Fruit fly (Drosophila melanogaster) whole organism, prepupa: Measurements from ENCODE around the gene CG10646.

Experiments
- CG10669 ChIP-seq: fragments of 200-800 bp; sonication (Bioruptor generic); optimal IDR thresholded peaks from 3 replicates; lab custom pipeline; 2018; ENCODE audit warnings: missing biosample characterization, mild to moderate bottlenecking, missing genetic modification characterization, moderate library complexity
- CG11762 ChIP-seq: fragments of 200-800 bp; sonication (Bioruptor generic); optimal IDR thresholded peaks from 3 replicates; lab custom pipeline; 2016; ENCODE audit warnings: missing biosample characterization, missing genetic modification characterization; ENCODE audit not compliant: insufficient read depth
- CG11902 ChIP-seq: fragments of 200-800 bp; sonication (Bioruptor generic); optimal IDR thresholded peaks from 3 replicates; lab custom pipeline; 2016; ENCODE audit warnings: missing biosample characterization, missing genetic modification characterization
- CG3032 ChIP-seq: fragments of 200-800 bp; optimal IDR thresholded peaks from 2 replicates; lab custom pipeline; 2019; ENCODE audit warnings: missing biosample characterization, mild to moderate bottlenecking, missing genetic modification characterization, moderate library complexity
- CG31627 ChIP-seq: fragments of 200-800 bp; sonication (Bioruptor generic); optimal IDR thresholded peaks from 3 replicates; lab custom pipeline; 2016; ENCODE audit warnings: missing biosample characterization, missing genetic modification characterization
- CG34406 ChIP-seq: fragments of 200-800 bp; sonication (Bioruptor generic); optimal IDR thresholded peaks from 3 replicates; lab custom pipeline; 2016; ENCODE audit warnings: missing biosample characterization, missing genetic modification characterization
- CG3919 ChIP-seq: fragments of 200-800 bp; sonication (Bioruptor generic); optimal IDR thresholded peaks from 3 replicates; lab custom pipeline; 2016; ENCODE audit warnings: missing biosample characterization, missing genetic modification characterization
- CG4318 ChIP-seq: fragments of 200-800 bp; sonication (Bioruptor generic); optimal IDR thresholded peaks from 3 replicates; lab custom pipeline; 2017; ENCODE audit warnings: missing biosample characterization, mild to moderate bottlenecking, missing genetic modification characterization
- CG6276 ChIP-seq: fragments of 200-800 bp; sonication (Bioruptor generic); optimal IDR thresholded peaks from 2 replicates; lab custom pipeline; 2017; ENCODE audit warnings: missing biosample characterization, mild to moderate bottlenecking, missing genetic modification characterization
- CG6792 ChIP-seq: fragments of 200-800 bp; sonication (Bioruptor generic); optimal IDR thresholded peaks from 3 replicates; lab custom pipeline; 2016; ENCODE audit warnings: missing biosample characterization, missing genetic modification characterization
- CG6808 ChIP-seq: fragments of 200-800 bp; sonication (Bioruptor generic); optimal IDR thresholded peaks from 3 replicates; lab custom pipeline; 2017; ENCODE audit warnings: missing biosample characterization, missing genetic modification characterization, mild to moderate bottlenecking, moderate library complexity, missing genetic modification reagents
- CG6854 ChIP-seq: fragments of 200-800 bp; sonication (Bioruptor generic); optimal IDR thresholded peaks from 2 replicates; lab custom pipeline; 2017; ENCODE audit warnings: missing biosample characterization, mild to moderate bottlenecking, missing genetic modification characterization
- CG8119 ChIP-seq: fragments of 200-800 bp; sonication (Bioruptor generic); IDR thresholded peaks from 3 replicates; pipeline ENCODE4 v1.3.6; 2022; ENCODE audit warnings: missing biosample characterization, missing genetic modification characterization
- CG8319 ChIP-seq: fragments of 200-800 bp; sonication (Bioruptor generic); optimal IDR thresholded peaks from 3 replicates; lab custom pipeline; 2016; ENCODE audit warnings: missing biosample characterization, missing genetic modification characterization
- CG8632 ChIP-seq: fragments of 200-800 bp; sonication (Bioruptor generic); optimal IDR thresholded peaks from 3 replicates; lab custom pipeline; 2016; ENCODE audit warnings: missing biosample characterization, missing genetic modification characterization
- CG9139 ChIP-seq: fragments of 200-800 bp; sonication (Bioruptor generic); optimal IDR thresholded peaks from 3 replicates; lab custom pipeline; 2017; ENCODE audit warnings: missing biosample characterization, mild to moderate bottlenecking, missing genetic modification characterization
- Eip78C ChIP-seq: fragments of 200-800 bp; sonication (Bioruptor generic); peaks from one replicate; lab custom pipeline; 2016; ENCODE audit warnings: missing biosample characterization, missing genetic modification characterization
- Eip93F ChIP-seq: fragments of 200-800 bp; sonication (Bioruptor generic); optimal IDR thresholded peaks from 2 replicates; lab custom pipeline; 2016; ENCODE audit warnings: missing biosample characterization, mild to moderate bottlenecking, missing genetic modification characterization
- Ets21C ChIP-seq: fragments of 200-800 bp; sonication (Bioruptor generic); optimal IDR thresholded peaks from 3 replicates; lab custom pipeline; 2016; ENCODE audit warnings: missing biosample characterization, missing genetic modification characterization
- Ets96B ChIP-seq: fragments of 200-800 bp; optimal IDR thresholded peaks from 2 replicates; lab custom pipeline; 2019; ENCODE audit warnings: missing biosample characterization, mild to moderate bottlenecking, missing genetic modification characterization, moderate library complexity
- Gug ChIP-seq: fragments of 200-800 bp; sonication (Bioruptor generic); IDR thresholded peaks from 2 replicates; pipeline ENCODE4 v1.3.6; 2022; ENCODE audit warnings: missing biosample characterization, missing genetic modification characterization
- Hr38 ChIP-seq: sonication (Bioruptor generic); optimal IDR thresholded peaks from 2 replicates; lab custom pipeline; 2016; ENCODE audit warnings: missing biosample characterization, missing genetic modification characterization
- Hr39 ChIP-seq: fragments of 200-800 bp; sonication (Bioruptor generic); optimal IDR thresholded peaks from 2 replicates; lab custom pipeline; 2016; ENCODE audit warnings: missing biosample characterization, missing genetic modification characterization
- Hr4 ChIP-seq: fragments of 200-800 bp; sonication (Bioruptor generic); optimal IDR thresholded peaks from 3 replicates; lab custom pipeline; 2016; ENCODE audit warnings: missing biosample characterization, missing genetic modification characterization
- Met ChIP-seq: fragments of 200-800 bp; sonication (Bioruptor generic); optimal IDR thresholded peaks from 3 replicates; lab custom pipeline; 2016; ENCODE audit warnings: missing biosample characterization, missing genetic modification characterization
- OdsH ChIP-seq: fragments of 200-800 bp; sonication (Bioruptor generic); optimal IDR thresholded peaks from 3 replicates; lab custom pipeline; 2016; ENCODE audit warnings: missing biosample characterization, missing genetic modification characterization
- Sox102F ChIP-seq: fragments of 200-800 bp; sonication (Bioruptor generic); optimal IDR thresholded peaks from 2 replicates; lab custom pipeline; 2016; ENCODE audit warnings: missing biosample characterization, mild to moderate bottlenecking, missing genetic modification characterization
- Sox14 ChIP-seq: fragments of 200-800 bp; sonication (Bioruptor generic); optimal IDR thresholded peaks from 3 replicates; lab custom pipeline; 2016; ENCODE audit warnings: missing biosample characterization, missing genetic modification characterization
- Sox15 ChIP-seq: fragments of 200-800 bp; sonication (Bioruptor generic); optimal IDR thresholded peaks from 3 replicates; lab custom pipeline; 2016; ENCODE audit warnings: missing biosample characterization, missing genetic modification characterization
- achi ChIP-seq: fragments of 200-800 bp; sonication (Bioruptor generic); optimal IDR thresholded peaks from 3 replicates; lab custom pipeline; 2016; ENCODE audit warnings: missing biosample characterization, missing genetic modification characterization
- acj6 ChIP-seq: fragments of 200-800 bp; sonication (Bioruptor generic); optimal IDR thresholded peaks from 3 replicates; lab custom pipeline; 2016; ENCODE audit warnings: missing biosample characterization, missing genetic modification characterization
- cyc ChIP-seq: fragments of 200-800 bp; sonication (Bioruptor generic); optimal IDR thresholded peaks from 3 replicates; lab custom pipeline; 2016; ENCODE audit warnings: missing biosample characterization, missing genetic modification characterization
- dac ChIP-seq: fragments of 200-800 bp; sonication (Bioruptor generic); optimal IDR thresholded peaks from 2 replicates; lab custom pipeline; 2017; ENCODE audit warnings: missing biosample characterization, mild to moderate bottlenecking, missing genetic modification characterization
- dsx ChIP-seq: fragments of 200-800 bp; optimal IDR thresholded peaks from 3 replicates; lab custom pipeline; 2019; ENCODE audit warnings: missing biosample characterization, mild to moderate bottlenecking, missing genetic modification characterization, moderate library complexity; ENCODE audit not compliant: poor library complexity, severe bottlenecking
- eg ChIP-seq: fragments of 200-800 bp; sonication (Bioruptor generic); IDR thresholded peaks from 3 replicates; pipeline ENCODE4 v1.3.6; 2022; ENCODE audit warnings: missing biosample characterization, missing genetic modification characterization
- fd59A ChIP-seq: fragments of 200-800 bp; sonication (Bioruptor generic); optimal IDR thresholded peaks from 2 replicates; lab custom pipeline; 2017; ENCODE audit warnings: missing biosample characterization, mild to moderate bottlenecking, missing genetic modification characterization, missing genetic modification reagents
- fd85E ChIP-seq: fragments of 200-800 bp; sonication (Bioruptor generic); optimal IDR thresholded peaks from 3 replicates; lab custom pipeline; 2016; ENCODE audit warnings: missing biosample characterization, missing genetic modification characterization
- fkh ChIP-seq: fragments of 200-800 bp; sonication (Bioruptor generic); optimal IDR thresholded peaks from 3 replicates; lab custom pipeline; 2017; ENCODE audit warnings: missing biosample characterization, mild to moderate bottlenecking, missing genetic modification characterization, moderate library complexity
- lz ChIP-seq: fragments of 200-800 bp; sonication (Bioruptor generic); optimal IDR thresholded peaks from 3 replicates; lab custom pipeline; 2016; ENCODE audit warnings: missing biosample characterization, missing genetic modification characterization
- net ChIP-seq: fragments of 200-800 bp; sonication (Bioruptor generic); optimal IDR thresholded peaks from 3 replicates; lab custom pipeline; 2016; ENCODE audit warnings: missing biosample characterization, missing genetic modification characterization
- pdm3 ChIP-seq: fragments of 200-800 bp; sonication (Bioruptor generic); optimal IDR thresholded peaks from 3 replicates; lab custom pipeline; 2016; ENCODE audit warnings: missing biosample characterization, missing genetic modification characterization
- salr ChIP-seq, 2 experiments: fragments of 200-800 bp; sonication (Bioruptor generic); optimal IDR thresholded peaks; 3 replicates each; lab custom pipeline; 2016 to 2018; ENCODE audit warnings: missing biosample characterization in 2 of 2, missing genetic modification characterization in 2 of 2, mild to moderate bottlenecking in 1 of 2
- spab ChIP-seq: fragments of 200-800 bp; sonication (Bioruptor generic); optimal IDR thresholded peaks from 2 replicates; lab custom pipeline; 2017; ENCODE audit warnings: missing biosample characterization, mild to moderate bottlenecking, missing genetic modification characterization, missing genetic modification reagents
- ss ChIP-seq, 2 experiments: fragments of 200-800 bp; sonication (Bioruptor generic); optimal IDR thresholded peaks; 2 replicates in 1 of 2; 3 replicates in 1 of 2; lab custom pipeline; 2017 to 2018; ENCODE audit warnings: mild to moderate bottlenecking in 2 of 2, missing biosample characterization in 2 of 2, missing genetic modification characterization in 2 of 2, moderate library complexity in 1 of 2
- svp ChIP-seq: fragments of 200-800 bp; sonication (Bioruptor generic); peaks from one replicate; lab custom pipeline; 2016; ENCODE audit warnings: missing biosample characterization, missing genetic modification characterization
- topi ChIP-seq: fragments of 200-800 bp; sonication (Bioruptor generic); optimal IDR thresholded peaks from 3 replicates; lab custom pipeline; 2016; ENCODE audit warnings: missing biosample characterization, missing genetic modification characterization

CG10646 gene

DNA sequence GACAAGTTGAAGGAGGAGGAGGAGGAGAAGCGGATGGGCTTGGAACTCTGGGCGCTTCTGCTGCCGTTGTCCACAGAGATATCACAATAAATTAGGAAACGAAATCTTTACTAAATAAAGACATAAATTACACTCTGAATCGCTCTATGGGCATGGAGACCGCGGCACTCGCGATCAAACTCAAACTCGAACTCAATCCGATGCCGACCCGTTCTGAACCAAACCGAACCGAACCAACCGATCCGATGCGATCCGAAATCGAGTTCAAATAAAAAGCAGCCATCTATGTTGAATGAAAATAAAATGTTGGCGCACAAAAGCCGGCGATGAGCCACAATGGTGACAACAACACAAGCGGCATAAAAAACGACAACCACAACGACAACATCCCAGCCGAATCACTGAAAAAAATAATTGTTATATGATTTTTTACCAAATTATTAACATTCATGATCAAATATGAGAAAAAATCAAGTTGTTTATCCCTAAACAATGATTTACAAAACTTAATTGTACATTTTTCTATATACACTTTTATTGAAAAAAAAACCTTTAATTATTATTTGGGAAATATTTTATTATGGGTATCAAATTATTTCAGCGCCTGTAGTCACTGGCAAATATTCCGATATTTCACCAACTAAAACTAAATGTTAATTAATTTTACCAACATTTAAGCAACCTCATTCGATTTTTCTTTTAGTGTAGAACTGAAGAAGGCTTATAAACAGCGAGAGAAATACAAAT, 46.6 kb downstream of the CG10646 start (continued):
- TF ChIP-seq cyc (GFP tag; lab: Kevin White, UChicago) = peak; percentile 47
- TF ChIP-seq OdsH (GFP tag; lab: Kevin White, UChicago) = peak; percentile 63
- TF ChIP-seq topi (GFP tag; lab: Kevin White, UChicago) = peak; percentile 53
- TF ChIP-seq CG8632 (GFP tag; lab: Kevin White, UChicago) = peak; percentile 50
- TF ChIP-seq dsx (GFP tag; lab: Kevin White, UChicago) = peak; percentile 66
- peak; percentile 50 for TF ChIP-seq Sox14 (GFP tag; lab: Kevin White, UChicago)
- peak; percentile 34 for TF ChIP-seq CG6792 (GFP tag; lab: Kevin White, UChicago)
- peak; percentile 20 for TF ChIP-seq CG6276 (GFP tag; lab: Kevin White, UChicago)
- TF ChIP-seq Hr4 = peak; percentile 49
- TF ChIP-seq Ets96B (tag; lab: Kevin White, UChicago) = peak; percentile 62
- TF ChIP-seq Eip78C (GFP tag; lab: Kevin White, UChicago) = peak; percentile 91
- peak; percentile 29 to 60 for TF ChIP-seq ss (GFP tag; optimal IDR thresholded peaks at IDR 0.05; lab: Kevin White, UChicago)
- TF ChIP-seq Sox15 (GFP tag; lab: Kevin White, UChicago) = peak; percentile 26
- no peak for TF ChIP-seq Gug (GFP tag; lab: Robert Waterston, UW)
- no peak for TF ChIP-seq fd85E (GFP tag; lab: Kevin White, UChicago)
- TF ChIP-seq CG11762 (GFP tag; lab: Kevin White, UChicago) = peak; percentile 52
- TF ChIP-seq CG9139 (GFP tag; lab: Kevin White, UChicago) = peak; percentile 36
- TF ChIP-seq CG6854 (GFP tag; lab: Kevin White, UChicago) = no peak
- TF ChIP-seq Hr39 (GFP tag; lab: Kevin White, UChicago) = peak; percentile 31
- TF ChIP-seq eg = no peak
- TF ChIP-seq dac (GFP tag; lab: Kevin White, UChicago) = no peak
- peak; percentile 31 for TF ChIP-seq fkh
- peak; percentile 47 for TF ChIP-seq pdm3 (GFP tag; lab: Kevin White, UChicago)
- TF ChIP-seq salr (GFP tag; optimal IDR thresholded peaks at IDR 0.05; lab: Kevin White, UChicago) = peak in 1 of 2 experiments; percentile 63
- peak; percentile 73 for TF ChIP-seq svp (GFP tag; lab: Kevin White, UChicago)
- peak; percentile 34 for TF ChIP-seq CG4318 (GFP tag; lab: Kevin White, UChicago)
- TF ChIP-seq CG31627 (GFP tag; lab: Kevin White, UChicago) = peak; percentile 41
- peak; percentile 65 for TF ChIP-seq CG3032

DNA sequence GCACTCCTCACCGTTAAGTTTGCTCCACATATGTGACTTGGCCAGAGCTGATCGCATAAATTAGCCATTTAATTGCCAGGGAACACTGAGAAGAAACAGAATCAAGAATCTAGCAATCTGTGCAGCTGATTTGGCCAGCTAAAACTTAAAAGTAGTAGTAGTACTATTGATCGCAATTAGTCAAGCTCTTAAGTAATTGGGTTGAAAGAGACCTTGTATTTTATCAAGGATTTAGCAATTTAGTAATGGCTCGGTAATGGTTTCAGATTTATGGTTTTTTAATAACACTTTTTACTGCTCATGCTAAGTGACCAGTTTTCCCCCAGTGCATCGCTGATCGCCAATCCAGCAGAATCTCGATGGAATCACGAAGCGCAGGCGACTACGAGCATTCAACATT, 48.7 kb downstream of the CG10646 start:
- TF ChIP-seq Eip78C (GFP tag; lab: Kevin White, UChicago) = peak; percentile 74
- TF ChIP-seq Eip93F (GFP tag; lab: Kevin White, UChicago) = no peak
- no peak for TF ChIP-seq cyc (GFP tag; lab: Kevin White, UChicago)
- no peak for TF ChIP-seq Ets21C
- no peak for TF ChIP-seq CG8319 (GFP tag; lab: Kevin White, UChicago)
- TF ChIP-seq CG10669 = peak; percentile 54
- TF ChIP-seq net (GFP tag; lab: Kevin White, UChicago) = peak; percentile 20
- peak; percentile 25 for TF ChIP-seq CG3919 (GFP tag; lab: Kevin White, UChicago)
- TF ChIP-seq eg = no peak
- TF ChIP-seq Sox102F (GFP tag; lab: Kevin White, UChicago) = no peak
- TF ChIP-seq dac (GFP tag; lab: Kevin White, UChicago) = no peak
- peak; percentile 33 for TF ChIP-seq spab (GFP tag; lab: Kevin White, UChicago)
- TF ChIP-seq topi (GFP tag; lab: Kevin White, UChicago) = no peak
- no peak for TF ChIP-seq CG8119
- peak; percentile 34 for TF ChIP-seq acj6
- TF ChIP-seq Sox14 (GFP tag; lab: Kevin White, UChicago) = peak; percentile 13
- TF ChIP-seq CG11762 (GFP tag; lab: Kevin White, UChicago) = no peak
- TF ChIP-seq CG8632 (GFP tag; lab: Kevin White, UChicago) = peak; percentile 23
- no peak for TF ChIP-seq Sox15 (GFP tag; lab: Kevin White, UChicago)
- TF ChIP-seq lz (GFP tag; lab: Kevin White, UChicago) = no peak
- no peak for TF ChIP-seq CG31627 (GFP tag; lab: Kevin White, UChicago)
- peak; percentile 41 for TF ChIP-seq Ets96B (tag; lab: Kevin White, UChicago)
- TF ChIP-seq achi (GFP tag; lab: Kevin White, UChicago) = peak; percentile 32
- peak; percentile 2 for TF ChIP-seq dsx (GFP tag; lab: Kevin White, UChicago)
- no peak for TF ChIP-seq fkh
- TF ChIP-seq ss (GFP tag; optimal IDR thresholded peaks at IDR 0.05; lab: Kevin White, UChicago) = peak; percentile 14 to 52
- TF ChIP-seq CG34406 (GFP tag; lab: Kevin White, UChicago) = peak; percentile 3
- no peak for TF ChIP-seq Hr38 (GFP tag; lab: Kevin White, UChicago)
- peak; percentile 59 for TF ChIP-seq fd59A
- peak; percentile 51 for TF ChIP-seq CG3032
- no peak for TF ChIP-seq CG11902 (GFP tag; lab: Kevin White, UChicago)
- peak; percentile 67 for TF ChIP-seq CG6808 (GFP tag; lab: Kevin White, UChicago)
- TF ChIP-seq Met (GFP tag; lab: Kevin White, UChicago) = peak; percentile 13
- peak; percentile 32 for TF ChIP-seq OdsH (GFP tag; lab: Kevin White, UChicago)
